Worm (Caenorhabditis elegans) whole organism, L3 larva: ENCODE data around the gene Y43F8B.7.

Source experiments
- ZK546.5 ChIP-seq: sonication (generic microtip); optimal IDR thresholded peaks from 2 replicates; lab custom pipeline; 2017; ENCODE audit warnings: missing biosample characterization, missing genetic modification characterization
- ama-1 ChIP-seq: fragments of 150-350 bp; optimal IDR thresholded peaks from 2 replicates; lab custom pipeline; 2018
- daf-12 ChIP-seq: fragments of 150-350 bp; optimal IDR thresholded peaks from 2 replicates; lab custom pipeline; 2014; ENCODE audit warnings: missing biosample characterization, missing genetic modification reagents, missing genetic modification characterization
- egl-27 ChIP-seq: sonication (generic microtip); optimal IDR thresholded peaks from 4 replicates; lab custom pipeline; 2017; ENCODE audit warnings: missing biosample characterization, missing genetic modification reagents, missing genetic modification characterization
- nhr-237 ChIP-seq: fragments of 150-350 bp; optimal IDR thresholded peaks from 2 replicates; lab custom pipeline; 2014; ENCODE audit warnings: missing biosample characterization, missing genetic modification characterization
- nhr-76 ChIP-seq: fragments of 150-350 bp; sonication (generic microtip); optimal IDR thresholded peaks from 5 replicates; lab custom pipeline; 2014; ENCODE audit warnings: missing biosample characterization, missing genetic modification characterization
- nhr-77 ChIP-seq: fragments of 150-350 bp; optimal IDR thresholded peaks from 2 replicates; lab custom pipeline; 2014; ENCODE audit warnings: missing biosample characterization, missing genetic modification characterization
- pqm-1 ChIP-seq: fragments of 150-350 bp; optimal IDR thresholded peaks from 2 replicates; lab custom pipeline; 2017; ENCODE audit warnings: missing biosample characterization, missing genetic modification characterization, inconsistent platforms
- snpc-4 ChIP-seq: fragments of 150-350 bp; optimal IDR thresholded peaks from 2 replicates; lab custom pipeline; 2014; ENCODE audit warnings: missing biosample characterization, missing genetic modification characterization
- zag-1 ChIP-seq: fragments of 150-350 bp; optimal IDR thresholded peaks from 2 replicates; lab custom pipeline; 2014; ENCODE audit warnings: missing biosample characterization, missing genetic modification characterization
- ztf-11 ChIP-seq: fragments of 150-350 bp; optimal IDR thresholded peaks from 2 replicates; lab custom pipeline; 2014; ENCODE audit warnings: missing biosample characterization, missing genetic modification characterization

ce11 chrV:19495145-19495544 lies 4.6 kb downstream of the Y43F8B.7 start:
- TF ChIP-seq egl-27 (tag; lab: Kevin White, UChicago), result no peak
- TF ChIP-seq snpc-4 (tag; lab: Kevin White, UChicago), result no peak
- no peak for TF ChIP-seq daf-12 (tag; lab: Kevin White, UChicago)
- TF ChIP-seq nhr-77 (tag; lab: Kevin White, UChicago), result no peak
- TF ChIP-seq pqm-1 (tag; lab: Kevin White, UChicago), result no peak
- TF ChIP-seq zag-1 (tag; lab: Kevin White, UChicago), result no peak
- TF ChIP-seq ztf-11 (tag; lab: Kevin White, UChicago), result no peak
- TF ChIP-seq ZK546.5 (tag; lab: Kevin White, UChicago), result no peak
- TF ChIP-seq nhr-76 (tag; lab: Kevin White, UChicago), result no peak
- no peak for TF ChIP-seq nhr-237 (tag; lab: Kevin White, UChicago)
- no peak for TF ChIP-seq ama-1 (lab: Kevin White, UChicago)
